Fruit fly (Drosophila melanogaster) whole organism, prepupa: ENCODE data around the gene CG5810.

Experiments used
- Blimp-1 ChIP-seq: fragments of 200-800 bp; sonication (Bioruptor generic); optimal IDR thresholded peaks from 3 replicates; lab custom pipeline; 2017; ENCODE audit warnings: missing biosample characterization, missing genetic modification characterization, mild to moderate bottlenecking, moderate library complexity, missing genetic modification reagents
- CG10631 ChIP-seq: fragments of 200-800 bp; sonication (Bioruptor generic); optimal IDR thresholded peaks from 2 replicates; lab custom pipeline; 2016; ENCODE audit warnings: missing biosample characterization, missing genetic modification characterization
- CG10669 ChIP-seq: fragments of 200-800 bp; sonication (Bioruptor generic); optimal IDR thresholded peaks from 3 replicates; lab custom pipeline; 2018; ENCODE audit warnings: missing biosample characterization, mild to moderate bottlenecking, missing genetic modification characterization, moderate library complexity
- CG11294 ChIP-seq: fragments of 200-800 bp; sonication (Bioruptor generic); IDR thresholded peaks from 2 replicates; pipeline ENCODE4 v1.3.6; 2022; ENCODE audit warnings: missing biosample characterization, missing genetic modification characterization
- CG11762 ChIP-seq: fragments of 200-800 bp; sonication (Bioruptor generic); optimal IDR thresholded peaks from 3 replicates; lab custom pipeline; 2016; ENCODE audit warnings: missing biosample characterization, missing genetic modification characterization; ENCODE audit not compliant: insufficient read depth
- CG1621 ChIP-seq: fragments of 200-800 bp; sonication (Bioruptor generic); optimal IDR thresholded peaks from 3 replicates; lab custom pipeline; 2018; ENCODE audit warnings: missing biosample characterization, mild to moderate bottlenecking, missing genetic modification characterization
- CG16779 ChIP-seq: fragments of 200-800 bp; sonication (Bioruptor generic); optimal IDR thresholded peaks from 3 replicates; lab custom pipeline; 2017; ENCODE audit warnings: missing biosample characterization, mild to moderate bottlenecking, missing genetic modification characterization
- CG3032 ChIP-seq: fragments of 200-800 bp; optimal IDR thresholded peaks from 2 replicates; lab custom pipeline; 2019; ENCODE audit warnings: missing biosample characterization, mild to moderate bottlenecking, missing genetic modification characterization, moderate library complexity
- CG31627 ChIP-seq: fragments of 200-800 bp; sonication (Bioruptor generic); optimal IDR thresholded peaks from 3 replicates; lab custom pipeline; 2016; ENCODE audit warnings: missing biosample characterization, missing genetic modification characterization
- CG32006 ChIP-seq: fragments of 200-800 bp; sonication (Bioruptor generic); optimal IDR thresholded peaks from 3 replicates; lab custom pipeline; 2017; ENCODE audit warnings: missing biosample characterization, mild to moderate bottlenecking, missing genetic modification characterization
- CG34406 ChIP-seq: fragments of 200-800 bp; sonication (Bioruptor generic); optimal IDR thresholded peaks from 3 replicates; lab custom pipeline; 2016; ENCODE audit warnings: missing biosample characterization, missing genetic modification characterization
- CG3919 ChIP-seq: fragments of 200-800 bp; sonication (Bioruptor generic); optimal IDR thresholded peaks from 3 replicates; lab custom pipeline; 2016; ENCODE audit warnings: missing biosample characterization, missing genetic modification characterization
- CG6163 ChIP-seq: fragments of 200-800 bp; sonication (Bioruptor generic); IDR thresholded peaks from 3 replicates; pipeline ENCODE4 v1.3.6; 2022; ENCODE audit warnings: missing biosample characterization, missing genetic modification characterization
- CG6276 ChIP-seq: fragments of 200-800 bp; sonication (Bioruptor generic); optimal IDR thresholded peaks from 2 replicates; lab custom pipeline; 2017; ENCODE audit warnings: missing biosample characterization, mild to moderate bottlenecking, missing genetic modification characterization
- CG6808 ChIP-seq: fragments of 200-800 bp; sonication (Bioruptor generic); optimal IDR thresholded peaks from 3 replicates; lab custom pipeline; 2017; ENCODE audit warnings: missing biosample characterization, missing genetic modification characterization, mild to moderate bottlenecking, moderate library complexity, missing genetic modification reagents
- CG6854 ChIP-seq: fragments of 200-800 bp; sonication (Bioruptor generic); optimal IDR thresholded peaks from 2 replicates; lab custom pipeline; 2017; ENCODE audit warnings: missing biosample characterization, mild to moderate bottlenecking, missing genetic modification characterization
- CG7368 ChIP-seq: fragments of 200-800 bp; sonication (Bioruptor generic); optimal IDR thresholded peaks from 3 replicates; lab custom pipeline; 2016; ENCODE audit warnings: missing biosample characterization, missing genetic modification characterization
- CG8319 ChIP-seq: fragments of 200-800 bp; sonication (Bioruptor generic); optimal IDR thresholded peaks from 3 replicates; lab custom pipeline; 2016; ENCODE audit warnings: missing biosample characterization, missing genetic modification characterization
- CG8632 ChIP-seq: fragments of 200-800 bp; sonication (Bioruptor generic); optimal IDR thresholded peaks from 3 replicates; lab custom pipeline; 2016; ENCODE audit warnings: missing biosample characterization, missing genetic modification characterization
- CG9139 ChIP-seq: fragments of 200-800 bp; sonication (Bioruptor generic); optimal IDR thresholded peaks from 3 replicates; lab custom pipeline; 2017; ENCODE audit warnings: missing biosample characterization, mild to moderate bottlenecking, missing genetic modification characterization
- Ets96B ChIP-seq: fragments of 200-800 bp; optimal IDR thresholded peaks from 2 replicates; lab custom pipeline; 2019; ENCODE audit warnings: missing biosample characterization, mild to moderate bottlenecking, missing genetic modification characterization, moderate library complexity
- Hr39 ChIP-seq: fragments of 200-800 bp; sonication (Bioruptor generic); optimal IDR thresholded peaks from 2 replicates; lab custom pipeline; 2016; ENCODE audit warnings: missing biosample characterization, missing genetic modification characterization
- Hr4 ChIP-seq: fragments of 200-800 bp; sonication (Bioruptor generic); optimal IDR thresholded peaks from 3 replicates; lab custom pipeline; 2016; ENCODE audit warnings: missing biosample characterization, missing genetic modification characterization
- Lpt ChIP-seq: fragments of 200-800 bp; sonication (Bioruptor generic); optimal IDR thresholded peaks from 3 replicates; lab custom pipeline; 2016; ENCODE audit warnings: missing biosample characterization, missing genetic modification characterization
- Met ChIP-seq: fragments of 200-800 bp; sonication (Bioruptor generic); optimal IDR thresholded peaks from 3 replicates; lab custom pipeline; 2016; ENCODE audit warnings: missing biosample characterization, missing genetic modification characterization
- OdsH ChIP-seq: fragments of 200-800 bp; sonication (Bioruptor generic); optimal IDR thresholded peaks from 3 replicates; lab custom pipeline; 2016; ENCODE audit warnings: missing biosample characterization, missing genetic modification characterization
- Smox ChIP-seq: fragments of 200-800 bp; sonication (Bioruptor generic); optimal IDR thresholded peaks from 3 replicates; lab custom pipeline; 2016; ENCODE audit warnings: missing biosample characterization, missing genetic modification characterization
- Sox102F ChIP-seq: fragments of 200-800 bp; sonication (Bioruptor generic); optimal IDR thresholded peaks from 2 replicates; lab custom pipeline; 2016; ENCODE audit warnings: missing biosample characterization, mild to moderate bottlenecking, missing genetic modification characterization
- Sox14 ChIP-seq: fragments of 200-800 bp; sonication (Bioruptor generic); optimal IDR thresholded peaks from 3 replicates; lab custom pipeline; 2016; ENCODE audit warnings: missing biosample characterization, missing genetic modification characterization
- cyc ChIP-seq: fragments of 200-800 bp; sonication (Bioruptor generic); optimal IDR thresholded peaks from 3 replicates; lab custom pipeline; 2016; ENCODE audit warnings: missing biosample characterization, missing genetic modification characterization
- eg ChIP-seq: fragments of 200-800 bp; sonication (Bioruptor generic); IDR thresholded peaks from 3 replicates; pipeline ENCODE4 v1.3.6; 2022; ENCODE audit warnings: missing biosample characterization, missing genetic modification characterization
- fd59A ChIP-seq: fragments of 200-800 bp; sonication (Bioruptor generic); optimal IDR thresholded peaks from 2 replicates; lab custom pipeline; 2017; ENCODE audit warnings: missing biosample characterization, mild to moderate bottlenecking, missing genetic modification characterization, missing genetic modification reagents
- fkh ChIP-seq: fragments of 200-800 bp; sonication (Bioruptor generic); optimal IDR thresholded peaks from 3 replicates; lab custom pipeline; 2017; ENCODE audit warnings: missing biosample characterization, mild to moderate bottlenecking, missing genetic modification characterization, moderate library complexity
- lz ChIP-seq: fragments of 200-800 bp; sonication (Bioruptor generic); optimal IDR thresholded peaks from 3 replicates; lab custom pipeline; 2016; ENCODE audit warnings: missing biosample characterization, missing genetic modification characterization
- net ChIP-seq: fragments of 200-800 bp; sonication (Bioruptor generic); optimal IDR thresholded peaks from 3 replicates; lab custom pipeline; 2016; ENCODE audit warnings: missing biosample characterization, missing genetic modification characterization
- pdm3 ChIP-seq: fragments of 200-800 bp; sonication (Bioruptor generic); optimal IDR thresholded peaks from 3 replicates; lab custom pipeline; 2016; ENCODE audit warnings: missing biosample characterization, missing genetic modification characterization
- salr ChIP-seq, 2 experiments: fragments of 200-800 bp; sonication (Bioruptor generic); optimal IDR thresholded peaks; 3 replicates each; lab custom pipeline; 2016 to 2018; ENCODE audit warnings: missing biosample characterization in 2 of 2, missing genetic modification characterization in 2 of 2, mild to moderate bottlenecking in 1 of 2
- spab ChIP-seq: fragments of 200-800 bp; sonication (Bioruptor generic); optimal IDR thresholded peaks from 2 replicates; lab custom pipeline; 2017; ENCODE audit warnings: missing biosample characterization, mild to moderate bottlenecking, missing genetic modification characterization, missing genetic modification reagents
- ss ChIP-seq, 2 experiments: fragments of 200-800 bp; sonication (Bioruptor generic); optimal IDR thresholded peaks; 2 replicates in 1 of 2; 3 replicates in 1 of 2; lab custom pipeline; 2017 to 2018; ENCODE audit warnings: mild to moderate bottlenecking in 2 of 2, missing biosample characterization in 2 of 2, missing genetic modification characterization in 2 of 2, moderate library complexity in 1 of 2
- svp ChIP-seq: fragments of 200-800 bp; sonication (Bioruptor generic); peaks from one replicate; lab custom pipeline; 2016; ENCODE audit warnings: missing biosample characterization, missing genetic modification characterization
- vri ChIP-seq: fragments of 200-800 bp; sonication (Bioruptor generic); optimal IDR thresholded peaks from 3 replicates; lab custom pipeline; 2016; ENCODE audit warnings: missing biosample characterization, mild to moderate bottlenecking, missing genetic modification characterization

CG5810 gene

DNA sequence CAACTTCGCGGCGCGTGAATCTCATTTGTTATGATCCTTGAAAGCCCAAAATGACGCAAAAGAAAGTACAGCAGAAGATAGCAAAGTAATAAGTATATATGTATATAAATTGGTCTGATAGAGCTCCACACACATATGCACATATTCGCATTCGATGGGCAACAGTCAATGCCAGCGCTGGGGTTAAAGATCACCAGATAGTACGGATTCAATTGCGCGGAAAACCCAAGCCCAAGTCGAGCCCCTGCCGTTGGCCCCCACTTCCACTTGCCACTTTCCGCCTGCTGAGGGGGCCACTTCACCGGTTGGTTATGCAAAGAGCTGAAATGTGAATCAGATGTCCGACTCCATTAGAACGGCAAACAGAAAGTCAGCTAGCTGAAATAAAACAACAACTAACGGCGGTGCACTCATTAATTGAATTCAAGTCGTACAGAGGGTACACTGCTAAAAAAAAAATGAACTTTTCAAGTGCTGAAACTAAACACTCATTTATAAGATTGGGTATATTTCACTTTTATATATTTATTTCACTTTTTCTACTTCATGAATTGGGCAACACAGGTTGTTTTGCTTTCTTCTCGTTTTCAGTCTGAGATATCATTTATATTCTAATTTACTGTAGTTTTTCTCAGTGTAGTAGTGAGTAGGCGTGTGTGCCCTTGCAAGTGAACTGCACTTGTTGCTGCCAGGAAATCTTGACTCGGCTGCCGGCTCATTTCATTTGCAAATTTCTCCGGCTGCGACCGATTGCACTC lies 31.8 kb downstream of the CG5810 start (continued):
- TF ChIP-seq svp (GFP tag; lab: Kevin White, UChicago) (peak; percentile 99), CG8632 (GFP tag; lab: Kevin White, UChicago) (no peak), Met (peak; percentile 44), Smox (GFP tag; lab: Kevin White, UChicago) (peak; percentile 42), salr (GFP tag; optimal IDR thresholded peaks at IDR 0.05; lab: Kevin White, UChicago) (peak in 1 of 2 experiments; percentile 38), Hr39 (peak; percentile 40), CG6808 (GFP tag; lab: Kevin White, UChicago) (peak; percentile 42), Blimp-1 (GFP tag; lab: Kevin White, UChicago) (no peak), CG34406 (GFP tag; lab: Kevin White, UChicago) (peak; percentile 22), CG9139 (GFP tag; lab: Kevin White, UChicago) (no peak), fd59A (GFP tag; lab: Kevin White, UChicago) (peak; percentile 21), CG7368 (GFP tag; lab: Kevin White, UChicago) (no peak)

- TF ChIP-seq vri (GFP tag; lab: Kevin White, UChicago) (peak; percentile 1), OdsH (no peak), net (GFP tag; lab: Kevin White, UChicago) (no peak), svp (GFP tag; lab: Kevin White, UChicago) (peak; percentile 10), CG31627 (GFP tag; lab: Kevin White, UChicago) (no peak), CG32006 (GFP tag; lab: Kevin White, UChicago) (no peak)
Observed at dm6 chr3R:21197566-21197965, 34.0 kb downstream of the CG5810 start.

DNA sequence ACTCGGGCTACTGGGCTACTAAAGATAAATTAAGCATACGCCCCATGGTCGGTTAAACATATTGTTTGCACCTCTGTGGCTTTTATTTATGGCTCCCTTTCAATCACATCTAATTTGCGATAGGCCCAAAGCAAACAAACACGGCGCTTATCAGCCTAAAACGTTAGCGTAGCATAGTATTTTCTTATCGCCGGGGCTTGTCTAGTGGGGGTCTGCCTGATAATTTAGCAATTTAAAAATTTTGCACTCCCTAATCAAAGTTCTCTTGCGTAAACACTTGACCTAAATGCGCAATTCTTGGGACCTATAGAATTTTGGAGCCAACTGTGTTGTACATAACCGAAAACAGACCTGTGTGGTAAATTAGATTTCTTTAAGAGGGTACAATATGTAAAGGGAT lies 34.5 kb downstream of the CG5810 start:
- TF ChIP-seq vri (GFP tag; lab: Kevin White, UChicago) (peak; percentile 74), CG1621 (tag; lab: Kevin White, UChicago) (no peak), fkh (GFP tag; lab: Kevin White, UChicago) (peak; percentile 78)

- TF ChIP-seq CG34406 (GFP tag; lab: Kevin White, UChicago) (no peak), CG31627 (GFP tag; lab: Kevin White, UChicago) (no peak), CG6276 (GFP tag; lab: Kevin White, UChicago) (no peak), CG3919 (GFP tag; lab: Kevin White, UChicago) (no peak), lz (no peak), ss (GFP tag; optimal IDR thresholded peaks at IDR 0.05; lab: Kevin White, UChicago) (no peak), Sox14 (GFP tag; lab: Kevin White, UChicago) (no peak), net (GFP tag; lab: Kevin White, UChicago) (no peak), CG10631 (GFP tag; lab: Kevin White, UChicago) (no peak), CG6163 (GFP tag; lab: Robert Waterston, UW) (peak; percentile 37; the same call in 1 of the 3 replicates), Hr4 (GFP tag; lab: Kevin White, UChicago) (peak; percentile 1), Ets96B (tag; lab: Kevin White, UChicago) (no peak), CG3032 (no peak), OdsH (no peak), spab (no peak), eg (GFP tag; lab: Robert Waterston, UW) (peak; percentile 48; the same call in 1 of the 3 replicates), Met (no peak), CG11762 (GFP tag; lab: Kevin White, UChicago) (no peak), CG6808 (GFP tag; lab: Kevin White, UChicago) (no peak), CG10669 (no peak), CG11294 (GFP tag; lab: Robert Waterston, UW) (no peak), CG16779 (tag; lab: Kevin White, UChicago) (no peak), Lpt (no peak), Sox102F (GFP tag; lab: Kevin White, UChicago) (no peak), cyc (GFP tag; lab: Kevin White, UChicago) (no peak), pdm3 (GFP tag; lab: Kevin White, UChicago) (no peak), CG8319 (GFP tag; lab: Kevin White, UChicago) (no peak), CG6854 (GFP tag; lab: Kevin White, UChicago) (no peak), svp (GFP tag; lab: Kevin White, UChicago) (peak; percentile 81), vri (GFP tag; lab: Kevin White, UChicago) (peak; percentile 13)
Observed at dm6 chr3R:21199085-21199899, 35.7 kb downstream of the CG5810 start.
